Worm (Caenorhabditis elegans): ENCODE results near the gene C14F11.4.
A peak's percentile ranks its signal among the peaks of the same experiment; 100 is the strongest.

Gene C14F11.4

DNA sequence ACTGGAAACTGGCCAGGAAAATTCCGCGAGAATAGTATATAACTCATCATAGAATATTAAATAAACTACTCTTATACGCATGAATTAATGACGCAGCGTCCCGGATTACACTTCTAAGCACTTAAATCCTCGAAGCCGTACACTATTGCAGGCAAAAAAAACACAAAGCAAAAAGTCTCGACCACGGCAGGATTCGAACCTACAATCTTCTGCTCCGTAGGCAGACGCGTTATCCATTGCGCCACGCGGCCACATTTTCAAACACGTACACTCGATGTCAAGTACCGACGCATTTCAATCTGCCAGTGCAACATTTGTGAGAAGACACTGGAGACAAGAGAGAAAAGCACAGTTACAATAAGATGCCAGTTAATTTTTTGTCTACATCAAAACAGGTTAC lies 13.0 kb downstream of the C14F11.4 start:
- no peak for TF ChIP-seq elt-1 (tag; optimal IDR thresholded peaks at IDR 0.05)
- TF ChIP-seq Y55F3AM.14 (GFP tag; optimal IDR thresholded peaks at IDR 0.05) = peak; percentile 34
- no peak for TF ChIP-seq ztf-4 (tag; optimal IDR thresholded peaks at IDR 0.05)
- peak; percentile 27 for TF ChIP-seq nhr-21 (tag; optimal IDR thresholded peaks at IDR 0.05)
- peak; percentile 53 for TF ChIP-seq egl-27 (tag; optimal IDR thresholded peaks at IDR 0.05)
- TF ChIP-seq nhr-11 (tag; optimal IDR thresholded peaks at IDR 0.05) = no peak
- no peak for TF ChIP-seq ztf-1 (GFP tag; conservative IDR thresholded peaks at IDR 0.05)
- no peak for TF ChIP-seq unc-62 (GFP tag; optimal IDR thresholded peaks at IDR 0.05)
- peak; percentile 11 for TF ChIP-seq mab-5 (tag; optimal IDR thresholded peaks at IDR 0.05)
- TF ChIP-seq ztf-11 (tag; optimal IDR thresholded peaks at IDR 0.05) = no peak
- TF ChIP-seq nhr-77 (tag; optimal IDR thresholded peaks at IDR 0.05) = no peak
- peak; percentile 20 for TF ChIP-seq sem-4 (tag; optimal IDR thresholded peaks at IDR 0.05)
- peak; percentile 38 for TF ChIP-seq F13H6.1 (tag; optimal IDR thresholded peaks at IDR 0.05)
- TF ChIP-seq skn-1 (tag; optimal IDR thresholded peaks at IDR 0.05) = no peak
- peak; percentile 76 for TF ChIP-seq sma-9 (GFP tag; optimal IDR thresholded peaks at IDR 0.05)
- no peak for TF ChIP-seq sma-9 (tag; optimal IDR thresholded peaks at IDR 0.05)
- peak; percentile 44 for TF ChIP-seq crh-2 (tag; optimal IDR thresholded peaks at IDR 0.05)
- TF ChIP-seq nhr-25 (tag; optimal IDR thresholded peaks at IDR 0.05) = no peak
- TF ChIP-seq nhr-10 (tag; optimal IDR thresholded peaks at IDR 0.05) = no peak
- TF ChIP-seq nhr-12 (tag; optimal IDR thresholded peaks at IDR 0.05) = no peak
- TF ChIP-seq unc-39 (tag; optimal IDR thresholded peaks at IDR 0.05) = no peak
- TF ChIP-seq unc-55 (GFP tag; optimal IDR thresholded peaks at IDR 0.05) = peak; percentile 38
- no peak for TF ChIP-seq ama-1 (optimal IDR thresholded peaks at IDR 0.05)
- no peak for TF ChIP-seq zag-1 (tag; optimal IDR thresholded peaks at IDR 0.05)
- TF ChIP-seq mbf-1 (tag; optimal IDR thresholded peaks at IDR 0.05) = no peak
- TF ChIP-seq R02D3.7 (tag; optimal IDR thresholded peaks at IDR 0.05) = no peak
- TF ChIP-seq nhr-23 (tag; optimal IDR thresholded peaks at IDR 0.05) = no peak
- TF ChIP-seq lin-11 (tag; optimal IDR thresholded peaks at IDR 0.05) = no peak
- no peak for TF ChIP-seq elt-3 (tag; optimal IDR thresholded peaks at IDR 0.05)
- TF ChIP-seq gmeb-1 (tag; optimal IDR thresholded peaks at IDR 0.05) = no peak
- no peak for TF ChIP-seq peb-1 (tag; optimal IDR thresholded peaks at IDR 0.05)
- TF ChIP-seq lin-13 (GFP tag; optimal IDR thresholded peaks at IDR 0.05) = peak; percentile 43
- TF ChIP-seq ZK546.5 (tag; optimal IDR thresholded peaks at IDR 0.05) = no peak
- peak; percentile 57 for TF ChIP-seq C34F6.9 (tag; optimal IDR thresholded peaks at IDR 0.05)
- no peak for TF ChIP-seq snpc-4 (tag; optimal IDR thresholded peaks at IDR 0.05)
- TF ChIP-seq nhr-129 (tag; optimal IDR thresholded peaks at IDR 0.05) = peak; percentile 83
- TF ChIP-seq dmd-4 (tag; optimal IDR thresholded peaks at IDR 0.05) = no peak
- TF ChIP-seq nhr-237 (tag; optimal IDR thresholded peaks at IDR 0.05) = no peak
- no peak for TF ChIP-seq aly-2 (tag; optimal IDR thresholded peaks at IDR 0.05)
- peak in 1 of 2 experiments; percentile 21 for TF ChIP-seq lsy-2 (tag; optimal IDR thresholded peaks at IDR 0.05)
- peak; percentile 35 for TF ChIP-seq sma-3 (GFP tag; optimal IDR thresholded peaks at IDR 0.05)
- TF ChIP-seq lin-39 (tag; optimal IDR thresholded peaks at IDR 0.05) = no peak
- no peak for TF ChIP-seq ceh-82 (tag; optimal IDR thresholded peaks at IDR 0.05)
- TF ChIP-seq ceh-16 (tag; optimal IDR thresholded peaks at IDR 0.05) = no peak
- TF ChIP-seq mdl-1 (tag; optimal IDR thresholded peaks at IDR 0.05) = no peak
- peak; percentile 12 for TF ChIP-seq fos-1 (tag; optimal IDR thresholded peaks at IDR 0.05)
- no peak for TF ChIP-seq blmp-1 (tag; optimal IDR thresholded peaks at IDR 0.05; ENCODE audit: insufficient read depth)
- no peak for TF ChIP-seq alr-1 (tag; optimal IDR thresholded peaks at IDR 0.05)
- TF ChIP-seq nhr-6 (tag; optimal IDR thresholded peaks at IDR 0.05) = no peak

Measured in whole organism, L2 larva.